Worm (Caenorhabditis elegans) whole organism, L3 larva: ENCODE results near the gene T07E3.2.

Experiments
- ceh-28 ChIP-seq: fragments of 150-350 bp; optimal IDR thresholded peaks from 2 replicates; lab custom pipeline; 2014; ENCODE audit warnings: missing biosample characterization, missing genetic modification reagents, missing genetic modification characterization
- ceh-82 ChIP-seq: fragments of 150-350 bp; optimal IDR thresholded peaks from 2 replicates; lab custom pipeline; 2014; ENCODE audit warnings: missing biosample characterization, missing genetic modification characterization
- ceh-9 ChIP-seq: sonication (generic microtip); optimal IDR thresholded peaks from 2 replicates; lab custom pipeline; 2018; ENCODE audit warnings: missing biosample characterization, missing genetic modification characterization
- daf-12 ChIP-seq: fragments of 150-350 bp; optimal IDR thresholded peaks from 2 replicates; lab custom pipeline; 2014; ENCODE audit warnings: missing biosample characterization, missing genetic modification reagents, missing genetic modification characterization
- egl-5 ChIP-seq: fragments of 150-350 bp; optimal IDR thresholded peaks from 2 replicates; lab custom pipeline; 2017; ENCODE audit warnings: missing biosample characterization, missing genetic modification reagents, missing genetic modification characterization, inconsistent platforms
- elt-2 ChIP-seq: sonication (generic microtip); optimal IDR thresholded peaks from 2 replicates; lab custom pipeline; 2016; ENCODE audit warnings: missing genetic modification reagents, mild to moderate bottlenecking, missing genetic modification characterization, missing compliant biosample characterization
- eor-1 ChIP-seq, 2 experiments: fragments of 150-350 bp; optimal IDR thresholded peaks; 2 replicates each; lab custom pipeline; 2014 to 2018; ENCODE audit warnings: missing biosample characterization in 2 of 2, missing genetic modification characterization in 2 of 2
- fkh-2 ChIP-seq: fragments of 150-350 bp; optimal IDR thresholded peaks from 2 replicates; lab custom pipeline; 2014; ENCODE audit warnings: missing biosample characterization, missing genetic modification reagents, missing genetic modification characterization
- hmg-11 ChIP-seq: sonication (generic microtip); optimal IDR thresholded peaks from 2 replicates; lab custom pipeline; 2016; ENCODE audit warnings: missing genetic modification characterization, missing compliant biosample characterization
- jun-1 ChIP-seq: fragments of 150-350 bp; optimal IDR thresholded peaks from 2 replicates; lab custom pipeline; 2014; ENCODE audit warnings: missing biosample characterization, missing genetic modification reagents, missing genetic modification characterization
- lin-15B ChIP-seq: fragments of 150-350 bp; optimal IDR thresholded peaks from 2 replicates; lab custom pipeline; 2014; ENCODE audit warnings: missing biosample characterization, missing genetic modification characterization
- lin-39 ChIP-seq: fragments of 150-350 bp; optimal IDR thresholded peaks from 2 replicates; lab custom pipeline; 2018; ENCODE audit warnings: missing biosample characterization, missing genetic modification reagents, missing genetic modification characterization
- nfya-1 ChIP-seq: sonication (generic microtip); optimal IDR thresholded peaks from 2 replicates; lab custom pipeline; 2017; ENCODE audit warnings: missing genetic modification characterization, mild to moderate bottlenecking, missing compliant biosample characterization, antibody characterized with exemption, moderate library complexity; ENCODE audit not compliant: insufficient read depth
- nhr-12 ChIP-seq: fragments of 150-350 bp; optimal IDR thresholded peaks from 2 replicates; lab custom pipeline; 2014; ENCODE audit warnings: missing biosample characterization, missing genetic modification characterization
- nhr-23 ChIP-seq: fragments of 150-350 bp; optimal IDR thresholded peaks from 2 replicates; lab custom pipeline; 2014; ENCODE audit warnings: missing biosample characterization, missing genetic modification reagents, missing genetic modification characterization
- nhr-237 ChIP-seq: fragments of 150-350 bp; optimal IDR thresholded peaks from 2 replicates; lab custom pipeline; 2014; ENCODE audit warnings: missing biosample characterization, missing genetic modification characterization
- nhr-25 ChIP-seq: sonication (generic microtip); optimal IDR thresholded peaks from 2 replicates; lab custom pipeline; 2017; ENCODE audit warnings: missing biosample characterization, missing genetic modification characterization
- nhr-43 ChIP-seq: sonication (generic microtip); optimal IDR thresholded peaks from 2 replicates; lab custom pipeline; 2016; ENCODE audit warnings: mild to moderate bottlenecking, missing genetic modification characterization, missing compliant biosample characterization; ENCODE audit not compliant: poor library complexity, severe bottlenecking
- nhr-67 ChIP-seq: fragments of 150-350 bp; optimal IDR thresholded peaks from 2 replicates; lab custom pipeline; 2014; ENCODE audit warnings: missing biosample characterization, missing genetic modification characterization
- nhr-76 ChIP-seq: fragments of 150-350 bp; sonication (generic microtip); optimal IDR thresholded peaks from 5 replicates; lab custom pipeline; 2014; ENCODE audit warnings: missing biosample characterization, missing genetic modification characterization
- nhr-77 ChIP-seq: fragments of 150-350 bp; optimal IDR thresholded peaks from 2 replicates; lab custom pipeline; 2014; ENCODE audit warnings: missing biosample characterization, missing genetic modification characterization
- pqm-1 ChIP-seq: fragments of 150-350 bp; optimal IDR thresholded peaks from 2 replicates; lab custom pipeline; 2017; ENCODE audit warnings: missing biosample characterization, missing genetic modification characterization, inconsistent platforms
- sea-2 ChIP-seq: fragments of 150-350 bp; sonication (generic microtip); optimal IDR thresholded peaks from 4 replicates; lab custom pipeline; 2014; ENCODE audit warnings: missing biosample characterization, missing genetic modification reagents, missing genetic modification characterization
- skn-1 ChIP-seq: fragments of 150-350 bp; optimal IDR thresholded peaks from 2 replicates; lab custom pipeline; 2014; ENCODE audit warnings: missing biosample characterization, missing genetic modification characterization
- tbx-2 ChIP-seq: sonication (generic microtip); optimal IDR thresholded peaks from 2 replicates; lab custom pipeline; 2016; ENCODE audit warnings: mild to moderate bottlenecking, missing genetic modification characterization, missing compliant biosample characterization
- zag-1 ChIP-seq: fragments of 150-350 bp; optimal IDR thresholded peaks from 2 replicates; lab custom pipeline; 2014; ENCODE audit warnings: missing biosample characterization, missing genetic modification characterization
- ztf-11 ChIP-seq: fragments of 150-350 bp; optimal IDR thresholded peaks from 2 replicates; lab custom pipeline; 2014; ENCODE audit warnings: missing biosample characterization, missing genetic modification characterization
- ztf-4 ChIP-seq: fragments of 150-350 bp; optimal IDR thresholded peaks from 2 replicates; lab custom pipeline; 2014; ENCODE audit warnings: missing biosample characterization, missing genetic modification characterization

The T07E3.2 gene

DNA sequence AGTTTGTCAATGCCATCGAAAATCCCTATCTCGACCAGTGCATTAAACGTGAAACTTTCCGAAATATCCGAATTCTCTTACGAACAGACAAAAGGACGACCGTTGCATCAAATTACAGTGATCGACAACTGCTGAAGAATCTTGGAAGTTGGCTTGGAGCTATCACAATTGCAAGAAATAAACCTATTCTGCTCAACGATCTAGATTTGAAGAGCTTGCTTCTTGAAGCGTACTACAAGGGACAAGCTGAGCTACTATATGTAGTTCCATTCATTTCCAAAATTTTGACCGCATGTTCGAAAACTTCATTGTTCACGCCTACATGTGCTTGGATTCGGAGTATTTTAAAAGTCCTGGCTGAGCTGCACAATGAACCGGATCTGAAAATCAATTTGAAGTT, 47.5 kb downstream of the T07E3.2 start:
- TF ChIP-seq skn-1 (tag; lab: Kevin White, UChicago) (no peak), ztf-11 (no peak), nhr-76 (no peak), hmg-11 (tag; lab: Kevin White, UChicago) (no peak), ztf-4 (no peak), ceh-28 (tag; lab: Kevin White, UChicago) (no peak), tbx-2 (tag; lab: Kevin White, UChicago) (no peak), ceh-82 (no peak), nhr-23 (tag; lab: Kevin White, UChicago) (no peak), jun-1 (tag; lab: Kevin White, UChicago) (no peak), lin-39 (tag; lab: Kevin White, UChicago) (no peak), eor-1 (tag; optimal IDR thresholded peaks at IDR 0.05; lab: Kevin White, UChicago) (no peak), nhr-25 (tag; lab: Kevin White, UChicago) (no peak), nhr-12 (tag; lab: Kevin White, UChicago) (no peak), zag-1 (tag; lab: Kevin White, UChicago) (no peak), nhr-67 (no peak), pqm-1 (no peak), fkh-2 (tag; lab: Kevin White, UChicago) (no peak)

DNA sequence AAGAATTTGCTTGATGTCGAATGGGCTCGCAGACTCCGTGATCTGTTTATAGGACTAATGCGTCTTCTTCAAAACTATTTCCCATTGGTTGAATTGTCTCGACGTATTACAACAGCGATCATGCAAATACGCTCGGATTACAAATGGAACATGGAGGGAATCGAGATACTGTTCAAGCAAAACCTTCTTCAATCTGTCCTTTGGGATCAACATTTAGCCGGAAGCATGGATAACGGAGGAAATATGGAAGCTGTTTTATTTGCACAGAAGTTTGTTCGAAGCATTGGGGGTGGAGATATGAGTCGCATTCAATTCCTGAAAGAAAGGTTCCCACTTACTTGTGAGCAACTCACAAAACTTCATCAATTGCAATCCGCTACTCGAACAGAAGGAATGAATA, 49.3 kb downstream of the T07E3.2 start:
- TF ChIP-seq elt-2 (tag; lab: Kevin White, UChicago) (no peak), sea-2 (no peak), fkh-2 (tag; lab: Kevin White, UChicago) (no peak), daf-12 (tag; lab: Kevin White, UChicago) (no peak), ceh-9 (tag; lab: Kevin White, UChicago) (no peak), lin-15B (tag; lab: Kevin White, UChicago) (no peak), nhr-237 (tag; lab: Kevin White, UChicago) (no peak), egl-5 (tag; lab: Kevin White, UChicago) (no peak), tbx-2 (tag; lab: Kevin White, UChicago) (no peak), nfya-1 (tag; lab: Kevin White, UChicago) (no peak), nhr-77 (tag; lab: Kevin White, UChicago) (no peak), nhr-43 (tag; lab: Kevin White, UChicago) (no peak), nhr-12 (tag; lab: Kevin White, UChicago) (no peak)
